Fruit fly (Drosophila melanogaster) whole organism, embryonic: ENCODE data around the gene CG42758.

ENCODE experiments used
- Antp ChIP-seq: fragments of 200-800 bp; sonication (Bioruptor generic); optimal IDR thresholded peaks from 3 replicates; lab custom pipeline; 2016; ENCODE audit warnings: missing biosample characterization, missing genetic modification characterization
- BEAF-32 ChIP-seq: fragments of 200-800 bp; sonication (Bioruptor generic); optimal IDR thresholded peaks from 3 replicates; lab custom pipeline; 2017; ENCODE audit warnings: missing biosample characterization, missing genetic modification characterization, mild to moderate bottlenecking, moderate library complexity, missing genetic modification reagents
- Bdp1 ChIP-seq: fragments of 200-800 bp; sonication (Bioruptor generic); optimal IDR thresholded peaks from 3 replicates; lab custom pipeline; 2016; ENCODE audit warnings: missing biosample characterization, missing genetic modification characterization
- CG11456 ChIP-seq: fragments of 200-800 bp; sonication (Bioruptor generic); IDR thresholded peaks from 3 replicates; pipeline ENCODE4 v1.3.6; 2022; ENCODE audit warnings: missing biosample characterization, missing genetic modification characterization
- CG13424 ChIP-seq: fragments of 200-800 bp; sonication (Bioruptor generic); optimal IDR thresholded peaks from 2 replicates; lab custom pipeline; 2019; ENCODE audit warnings: missing biosample characterization, mild to moderate bottlenecking, missing genetic modification characterization, moderate library complexity
- CG14667 ChIP-seq: fragments of 200-800 bp; sonication (Bioruptor generic); IDR thresholded peaks from 2 replicates; pipeline ENCODE4 v1.3.6; 2022; ENCODE audit warnings: missing biosample characterization, missing genetic modification characterization
- CG15269 ChIP-seq: fragments of 200-800 bp; sonication (Bioruptor generic); optimal IDR thresholded peaks from 2 replicates; lab custom pipeline; 2018; ENCODE audit warnings: missing biosample characterization, mild to moderate bottlenecking, missing genetic modification characterization, moderate library complexity
- CG15479 ChIP-seq: fragments of 200-800 bp; sonication (Bioruptor generic); optimal IDR thresholded peaks from 3 replicates; lab custom pipeline; 2019; ENCODE audit warnings: missing biosample characterization, mild to moderate bottlenecking, missing genetic modification characterization, moderate library complexity
- CG1647 ChIP-seq: fragments of 200-800 bp; sonication (Bioruptor generic); optimal IDR thresholded peaks from 3 replicates; lab custom pipeline; 2016; ENCODE audit warnings: missing biosample characterization, missing genetic modification characterization
- CG17328 ChIP-seq: fragments of 200-800 bp; sonication (Bioruptor generic); IDR thresholded peaks from 2 replicates; pipeline ENCODE4 v1.3.6; 2022; ENCODE audit warnings: missing biosample characterization, missing genetic modification characterization
- CG17361 ChIP-seq: fragments of 200-800 bp; sonication (Bioruptor generic); IDR thresholded peaks from 3 replicates; pipeline ENCODE4 v1.3.6; 2022; ENCODE audit warnings: missing biosample characterization, missing genetic modification characterization
- CG17829 ChIP-seq: fragments of 200-800 bp; optimal IDR thresholded peaks from 2 replicates; lab custom pipeline; 2019; ENCODE audit warnings: missing biosample characterization, mild to moderate bottlenecking, missing genetic modification characterization, moderate library complexity
- CG4820 ChIP-seq: fragments of 200-800 bp; sonication (Bioruptor generic); optimal IDR thresholded peaks from 3 replicates; lab custom pipeline; 2016; ENCODE audit warnings: missing biosample characterization, missing genetic modification characterization
- CG6689 ChIP-seq: fragments of 200-800 bp; sonication (Bioruptor generic); IDR thresholded peaks from 2 replicates; pipeline ENCODE4 v1.3.6; 2022; ENCODE audit warnings: missing biosample characterization, missing genetic modification characterization
- CG6765 ChIP-seq: fragments of 200-800 bp; sonication (Bioruptor generic); optimal IDR thresholded peaks from 3 replicates; lab custom pipeline; 2017; ENCODE audit warnings: missing biosample characterization, mild to moderate bottlenecking, missing genetic modification characterization
- CG6854 ChIP-seq: fragments of 200-800 bp; sonication (Bioruptor generic); optimal IDR thresholded peaks from 3 replicates; lab custom pipeline; 2017; ENCODE audit warnings: missing biosample characterization, mild to moderate bottlenecking, missing genetic modification characterization
- CG7271 ChIP-seq: fragments of 200-800 bp; sonication (Bioruptor generic); optimal IDR thresholded peaks from 2 replicates; lab custom pipeline; 2018; ENCODE audit warnings: missing biosample characterization, mild to moderate bottlenecking, missing genetic modification characterization, moderate library complexity
- CG8281 ChIP-seq: fragments of 200-800 bp; sonication (Bioruptor generic); optimal IDR thresholded peaks from 2 replicates; lab custom pipeline; 2018; ENCODE audit warnings: missing biosample characterization, mild to moderate bottlenecking, missing genetic modification characterization, moderate library complexity
- CG8478 ChIP-seq: fragments of >200 bp; optimal IDR thresholded peaks from 2 replicates; lab custom pipeline; 2018
- CG8944 ChIP-seq: fragments of 200-800 bp; sonication (Bioruptor generic); optimal IDR thresholded peaks from 3 replicates; lab custom pipeline; 2016; ENCODE audit warnings: missing biosample characterization, missing genetic modification characterization
- D19A ChIP-seq: fragments of 200-800 bp; optimal IDR thresholded peaks from 3 replicates; lab custom pipeline; 2019; ENCODE audit warnings: missing biosample characterization, mild to moderate bottlenecking, missing genetic modification characterization, moderate library complexity
- Dip2 ChIP-seq: fragments of 200-800 bp; sonication (Bioruptor generic); IDR thresholded peaks from 2 replicates; pipeline ENCODE4 v1.3.6; 2022; ENCODE audit warnings: missing biosample characterization, missing genetic modification characterization
- Dip3 ChIP-seq: fragments of 200-800 bp; sonication (Bioruptor generic); optimal IDR thresholded peaks from 3 replicates; lab custom pipeline; 2016; ENCODE audit warnings: missing biosample characterization, missing genetic modification characterization
- Fer3 ChIP-seq: fragments of 200-800 bp; sonication (Bioruptor generic); optimal IDR thresholded peaks from 2 replicates; lab custom pipeline; 2018; ENCODE audit warnings: missing biosample characterization, mild to moderate bottlenecking, missing genetic modification characterization, moderate library complexity
- Gsc ChIP-seq: fragments of 200-800 bp; sonication (Bioruptor generic); IDR thresholded peaks from 2 replicates; pipeline ENCODE4 v1.3.6; 2022; ENCODE audit warnings: missing biosample characterization, missing genetic modification characterization
- Gug ChIP-seq: fragments of 200-800 bp; sonication (Bioruptor generic); IDR thresholded peaks from 4 replicates; pipeline ENCODE4 v1.3.6; 2022; ENCODE audit warnings: missing biosample characterization, missing genetic modification characterization
- HmgZ ChIP-seq: fragments of 200-800 bp; sonication (Bioruptor generic); optimal IDR thresholded peaks from 2 replicates; lab custom pipeline; 2018; ENCODE audit warnings: missing biosample characterization, mild to moderate bottlenecking, missing genetic modification characterization
- MTF-1 ChIP-seq: fragments of 200-800 bp; sonication (Bioruptor generic); optimal IDR thresholded peaks from 2 replicates; lab custom pipeline; 2018; ENCODE audit warnings: missing biosample characterization, mild to moderate bottlenecking, missing genetic modification characterization, borderline replicate concordance
- Oaz ChIP-seq: fragments of 200-800 bp; sonication (Bioruptor generic); IDR thresholded peaks from 2 replicates; pipeline ENCODE4 v1.3.6; 2022; ENCODE audit warnings: missing biosample characterization, missing genetic modification characterization
- Opbp ChIP-seq: fragments of 200-800 bp; sonication (Bioruptor generic); IDR thresholded peaks from 3 replicates; pipeline ENCODE4 v1.3.6; 2022; ENCODE audit warnings: missing biosample characterization, missing genetic modification characterization; ENCODE audit not compliant: partially characterized antibody
- Poxn ChIP-seq: fragments of 200-800 bp; sonication (Bioruptor generic); IDR thresholded peaks from 2 replicates; pipeline ENCODE4 v1.3.6; 2022; ENCODE audit warnings: missing biosample characterization, missing genetic modification characterization
- YL-1 ChIP-seq: fragments of 200-800 bp; sonication (Bioruptor generic); optimal IDR thresholded peaks from 3 replicates; lab custom pipeline; 2017; ENCODE audit warnings: missing biosample characterization, mild to moderate bottlenecking, missing genetic modification characterization
- ato ChIP-seq: fragments of 200-800 bp; sonication (Bioruptor generic); IDR thresholded peaks from 2 replicates; pipeline ENCODE4 v1.3.6; 2022; ENCODE audit warnings: missing biosample characterization, missing genetic modification characterization; ENCODE audit not compliant: partially characterized antibody
- cato ChIP-seq: fragments of 200-800 bp; sonication (Bioruptor generic); optimal IDR thresholded peaks from 2 replicates; lab custom pipeline; 2016; ENCODE audit warnings: missing biosample characterization, missing genetic modification characterization, borderline replicate concordance
- chm ChIP-seq: fragments of 200-800 bp; sonication (Bioruptor generic); IDR thresholded peaks from 2 replicates; pipeline ENCODE4 v1.3.6; 2022; ENCODE audit warnings: missing biosample characterization, missing genetic modification characterization
- danr ChIP-seq: fragments of 200-800 bp; sonication (Bioruptor generic); IDR thresholded peaks from 2 replicates; pipeline ENCODE4 v1.3.6; 2022; ENCODE audit warnings: missing biosample characterization, missing genetic modification characterization
- gfzf ChIP-seq: fragments of 200-800 bp; sonication (Bioruptor generic); optimal IDR thresholded peaks from 2 replicates; lab custom pipeline; 2016; ENCODE audit warnings: missing biosample characterization, mild to moderate bottlenecking, missing genetic modification characterization, moderate library complexity
- gsb ChIP-seq: fragments of 200-800 bp; sonication (Bioruptor generic); IDR thresholded peaks from 2 replicates; pipeline ENCODE4 v1.3.6; 2022; ENCODE audit warnings: missing biosample characterization, missing genetic modification characterization
- jigr1 ChIP-seq: fragments of 200-800 bp; sonication (Bioruptor generic); IDR thresholded peaks from 3 replicates; pipeline ENCODE4 v1.3.6; 2022; ENCODE audit warnings: missing biosample characterization, missing genetic modification characterization
- lola ChIP-seq, 3 experiments: fragments of >200 bp in 2 of 3; fragments of 200-800 bp in 1 of 3; sonication (Bioruptor generic) in 1 of 3; optimal IDR thresholded peaks; 2 replicates each; lab custom pipeline; 2017 to 2019; ENCODE audit warnings: missing biosample characterization in 3 of 3, missing genetic modification characterization in 3 of 3, mild to moderate bottlenecking in 1 of 3, moderate library complexity in 1 of 3
- maf-S ChIP-seq: fragments of 200-800 bp; sonication (Bioruptor generic); optimal IDR thresholded peaks from 2 replicates; lab custom pipeline; 2016; ENCODE audit warnings: missing biosample characterization, missing genetic modification characterization
- p53 ChIP-seq: fragments of 200-800 bp; sonication (Bioruptor generic); optimal IDR thresholded peaks from 2 replicates; lab custom pipeline; 2016; ENCODE audit warnings: missing biosample characterization, missing genetic modification characterization
- pb ChIP-seq: fragments of 200-800 bp; sonication (Bioruptor generic); optimal IDR thresholded peaks from 3 replicates; lab custom pipeline; 2016; ENCODE audit warnings: missing biosample characterization, missing genetic modification characterization
- ro ChIP-seq: fragments of 200-800 bp; sonication (Bioruptor generic); IDR thresholded peaks from 2 replicates; pipeline ENCODE4 v1.3.6; 2022; ENCODE audit warnings: missing biosample characterization, missing genetic modification characterization
- slp2 ChIP-seq: fragments of 200-800 bp; sonication (Bioruptor generic); optimal IDR thresholded peaks from 2 replicates; lab custom pipeline; 2016; ENCODE audit warnings: missing biosample characterization, missing genetic modification characterization
- stwl ChIP-seq: fragments of 200-800 bp; sonication (Bioruptor generic); optimal IDR thresholded peaks from 3 replicates; lab custom pipeline; 2018; ENCODE audit warnings: missing biosample characterization, mild to moderate bottlenecking, missing genetic modification characterization, moderate library complexity
- tna ChIP-seq: fragments of 200-800 bp; sonication (Bioruptor generic); IDR thresholded peaks from 2 replicates; pipeline ENCODE4 v1.3.6; 2022; ENCODE audit warnings: missing biosample characterization, missing genetic modification characterization; ENCODE audit not compliant: partially characterized antibody
- trem ChIP-seq: fragments of 200-800 bp; optimal IDR thresholded peaks from 3 replicates; lab custom pipeline; 2019; ENCODE audit warnings: missing biosample characterization, mild to moderate bottlenecking, missing genetic modification characterization, moderate library complexity
- z ChIP-seq: fragments of 200-800 bp; sonication (Bioruptor generic); IDR thresholded peaks from 3 replicates; pipeline ENCODE4 v1.3.6; 2022; ENCODE audit warnings: missing biosample characterization, missing genetic modification characterization
- zfh2 ChIP-seq: fragments of 200-800 bp; sonication (Bioruptor generic); optimal IDR thresholded peaks from 2 replicates; lab custom pipeline; 2016; ENCODE audit warnings: missing biosample characterization, missing genetic modification characterization

Gene CG42758

DNA sequence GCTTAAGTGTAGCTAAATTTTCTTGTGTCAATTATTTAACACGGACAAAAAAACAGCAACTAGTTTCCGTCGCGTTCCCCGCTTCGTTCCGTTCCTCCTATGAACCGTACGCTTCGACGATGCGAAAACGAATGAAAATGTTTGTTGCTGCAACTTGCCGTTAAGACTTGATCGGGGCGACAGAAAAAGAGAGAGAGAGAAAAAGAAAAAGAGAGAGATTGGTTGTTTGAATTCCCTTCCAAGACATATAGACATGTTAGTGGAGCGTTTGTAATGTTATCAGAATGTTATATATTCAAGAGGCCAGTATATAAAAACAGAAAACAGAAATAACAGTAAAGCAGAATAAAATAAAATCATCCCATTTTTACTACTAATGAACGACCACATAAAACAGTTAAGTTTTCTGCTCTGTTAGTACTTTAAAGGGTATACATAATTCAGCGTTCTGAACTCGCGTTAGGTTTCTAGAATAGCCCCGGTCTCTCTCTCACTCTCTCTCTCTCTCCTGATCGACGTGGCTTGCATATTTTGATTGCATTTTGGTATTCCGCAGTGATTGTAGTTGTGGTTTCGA is 16.3 kb upstream of the CG42758 start, which contains the start of gene Gbs-70E (continued):
- TF ChIP-seq ato (GFP tag; lab: Robert Waterston, UW), result peak; percentile 52; the same call in 1 of the 2 replicates
- peak; percentile 79 for TF ChIP-seq chm
- peak; percentile 31 for TF ChIP-seq stwl (tag; lab: Kevin White, UChicago)
- TF ChIP-seq Gug (GFP tag; lab: Robert Waterston, UW), result peak; percentile 84
- TF ChIP-seq CG8281 (tag; lab: Kevin White, UChicago), result peak; percentile 71
- peak; percentile 87 for TF ChIP-seq CG17328 (GFP tag; lab: Robert Waterston, UW)
- peak; percentile 75 for TF ChIP-seq CG7271 (tag; lab: Kevin White, UChicago)
- peak; percentile 77 for TF ChIP-seq YL-1 (GFP tag; lab: Kevin White, UChicago)
- no peak for TF ChIP-seq Dip2
- TF ChIP-seq BEAF-32 (GFP tag; lab: Kevin White, UChicago), result no peak
- peak; percentile 93 for TF ChIP-seq CG15269
- TF ChIP-seq Antp (GFP tag; lab: Kevin White, UChicago), result peak; percentile 89
- no peak for TF ChIP-seq gfzf (GFP tag; lab: Kevin White, UChicago)
- TF ChIP-seq Fer3 (tag; lab: Kevin White, UChicago), result peak; percentile 91
- peak; percentile 66 for TF ChIP-seq Bdp1 (GFP tag; lab: Kevin White, UChicago)
- TF ChIP-seq CG11456 (GFP tag; lab: Robert Waterston, UW), result peak; percentile 80; the same call in 1 of the 3 replicates
- peak; percentile 80 for TF ChIP-seq gsb (GFP tag; lab: Robert Waterston, UW)
- no peak for TF ChIP-seq CG8478
- TF ChIP-seq CG17829 (tag; lab: Kevin White, UChicago), result peak; percentile 94
- peak; percentile 92 for TF ChIP-seq pb (GFP tag; lab: Kevin White, UChicago)
- TF ChIP-seq CG6689 (GFP tag; lab: Robert Waterston, UW), result peak; percentile 94
- TF ChIP-seq CG6765 (GFP tag; lab: Kevin White, UChicago), result peak; percentile 80
- TF ChIP-seq CG17361 (GFP tag; lab: Robert Waterston, UW), result peak; percentile 92
- TF ChIP-seq CG1647 (GFP tag; lab: Kevin White, UChicago), result peak; percentile 78
- peak; percentile 89 for TF ChIP-seq trem (tag; lab: Kevin White, UChicago)
- peak; percentile 84; the same call in 2 of the 3 replicates for TF ChIP-seq jigr1 (GFP tag; lab: Robert Waterston, UW)
- peak; percentile 73 for TF ChIP-seq p53
- TF ChIP-seq HmgZ (tag; lab: Kevin White, UChicago), result peak; percentile 95
- peak; percentile 60; the same call in 1 of the 2 replicates for TF ChIP-seq Poxn (GFP tag; lab: Robert Waterston, UW)
- TF ChIP-seq slp2, result peak; percentile 85
- peak; percentile 93 for TF ChIP-seq CG13424 (tag; lab: Kevin White, UChicago)
- TF ChIP-seq Opbp (GFP tag; lab: Robert Waterston, UW), result no peak
- TF ChIP-seq cato (GFP tag; lab: Kevin White, UChicago), result peak; percentile 85
- TF ChIP-seq Gsc, result no peak
- peak; percentile 53; the same call in 1 of the 2 replicates for TF ChIP-seq tna (GFP tag; lab: Robert Waterston, UW)
- TF ChIP-seq CG15479 (GFP tag; lab: Kevin White, UChicago), result peak; percentile 44
- peak; percentile 76; the same call in 2 of the 3 replicates for TF ChIP-seq z (GFP tag; lab: Robert Waterston, UW)
- peak; percentile 100 for TF ChIP-seq D19A (tag; lab: Kevin White, UChicago)
- TF ChIP-seq Oaz (GFP tag; lab: Robert Waterston, UW), result peak; percentile 80; the same call in 1 of the 2 replicates
- TF ChIP-seq danr (GFP tag; lab: Robert Waterston, UW), result peak; percentile 66; the same call in 1 of the 2 replicates
- TF ChIP-seq zfh2 (GFP tag; lab: Kevin White, UChicago), result peak; percentile 80
- TF ChIP-seq ro (GFP tag; lab: Robert Waterston, UW), result peak; percentile 70; the same call in 1 of the 2 replicates
- TF ChIP-seq CG8944 (GFP tag; lab: Kevin White, UChicago), result peak; percentile 83
- TF ChIP-seq maf-S (GFP tag; lab: Kevin White, UChicago), result peak; percentile 88
- peak; percentile 91 for TF ChIP-seq CG6854 (GFP tag; lab: Kevin White, UChicago)
- TF ChIP-seq CG4820 (GFP tag; lab: Kevin White, UChicago), result peak; percentile 85
- peak; percentile 84; the same call in 1 of the 2 replicates for TF ChIP-seq CG14667 (GFP tag; lab: Robert Waterston, UW)
- peak; percentile 79 for TF ChIP-seq Dip3 (GFP tag; lab: Kevin White, UChicago)
- peak in 1 of 3 experiments; percentile 92 for TF ChIP-seq lola (GFP tag; optimal IDR thresholded peaks at IDR 0.05; lab: Kevin White, UChicago)
- TF ChIP-seq MTF-1 (GFP tag; lab: Kevin White, UChicago), result peak; percentile 78
